Fruit fly (Drosophila melanogaster) whole organism, embryonic: ENCODE measurements around the gene CG9919.

ENCODE experiments used
- ATbp ChIP-seq: fragments of 200-800 bp; sonication (Bioruptor generic); optimal IDR thresholded peaks from 2 replicates; lab custom pipeline; 2017; ENCODE audit warnings: missing biosample characterization, mild to moderate bottlenecking, missing genetic modification characterization, missing genetic modification reagents
- Atf6 ChIP-seq: fragments of 200-800 bp; sonication (Bioruptor generic); IDR thresholded peaks from 2 replicates; pipeline ENCODE4 v1.3.6; 2022; ENCODE audit warnings: missing biosample characterization, missing genetic modification characterization
- Blimp-1 ChIP-seq: fragments of 200-800 bp; sonication (Bioruptor generic); optimal IDR thresholded peaks from 3 replicates; lab custom pipeline; 2018; ENCODE audit warnings: missing biosample characterization, missing genetic modification characterization, mild to moderate bottlenecking, moderate library complexity, missing genetic modification reagents
- C15 ChIP-seq: fragments of 200-800 bp; sonication (Bioruptor generic); IDR thresholded peaks from 3 replicates; pipeline ENCODE4 v1.3.6; 2022; ENCODE audit warnings: missing biosample characterization, missing genetic modification characterization
- CG1024 ChIP-seq: fragments of 200-800 bp; sonication (Bioruptor generic); IDR thresholded peaks from 2 replicates; pipeline ENCODE4 v1.3.6; 2022; ENCODE audit warnings: missing biosample characterization, missing genetic modification characterization
- CG11085 ChIP-seq: fragments of 200-800 bp; sonication (Bioruptor generic); IDR thresholded peaks from 2 replicates; pipeline ENCODE4 v1.3.6; 2022; ENCODE audit warnings: missing biosample characterization, missing genetic modification characterization
- CG11456 ChIP-seq: fragments of 200-800 bp; sonication (Bioruptor generic); IDR thresholded peaks from 3 replicates; pipeline ENCODE4 v1.3.6; 2022; ENCODE audit warnings: missing biosample characterization, missing genetic modification characterization
- CG13894 ChIP-seq: fragments of 200-800 bp; sonication (Bioruptor generic); optimal IDR thresholded peaks from 3 replicates; lab custom pipeline; 2018; ENCODE audit warnings: missing biosample characterization, mild to moderate bottlenecking, missing genetic modification characterization, moderate library complexity
- CG14050 ChIP-seq: fragments of 200-800 bp; sonication (Bioruptor generic); IDR thresholded peaks from 3 replicates; pipeline ENCODE4 v1.3.6; 2022; ENCODE audit warnings: missing biosample characterization, missing genetic modification characterization
- CG14667 ChIP-seq: fragments of 200-800 bp; sonication (Bioruptor generic); IDR thresholded peaks from 2 replicates; pipeline ENCODE4 v1.3.6; 2022; ENCODE audit warnings: missing biosample characterization, missing genetic modification characterization
- CG17328 ChIP-seq: fragments of 200-800 bp; sonication (Bioruptor generic); IDR thresholded peaks from 2 replicates; pipeline ENCODE4 v1.3.6; 2022; ENCODE audit warnings: missing biosample characterization, missing genetic modification characterization
- CG17359 ChIP-seq: fragments of 200-800 bp; sonication (Bioruptor generic); optimal IDR thresholded peaks from 3 replicates; lab custom pipeline; 2018; ENCODE audit warnings: missing biosample characterization, mild to moderate bottlenecking, missing genetic modification characterization, moderate library complexity
- CG18011 ChIP-seq: fragments of 200-800 bp; sonication (Bioruptor generic); optimal IDR thresholded peaks from 2 replicates; lab custom pipeline; 2017; ENCODE audit warnings: missing biosample characterization, missing genetic modification characterization, mild to moderate bottlenecking, moderate library complexity, missing genotype
- CG2120 ChIP-seq: fragments of 200-800 bp; sonication (Bioruptor generic); optimal IDR thresholded peaks from 3 replicates; lab custom pipeline; 2016; ENCODE audit warnings: missing biosample characterization, missing genetic modification characterization
- CG31441 ChIP-seq: fragments of 200-800 bp; sonication (Bioruptor generic); IDR thresholded peaks from 2 replicates; pipeline ENCODE4 v1.3.6; 2022; ENCODE audit warnings: missing biosample characterization, missing genetic modification characterization
- CG3847 ChIP-seq: fragments of 200-800 bp; sonication (Bioruptor generic); IDR thresholded peaks from 2 replicates; pipeline ENCODE4 v1.3.6; 2022; ENCODE audit warnings: missing biosample characterization, missing genetic modification characterization
- CG4730 ChIP-seq: fragments of 200-800 bp; sonication (Bioruptor generic); IDR thresholded peaks from 2 replicates; pipeline ENCODE4 v1.3.6; 2022; ENCODE audit warnings: missing biosample characterization, missing genetic modification characterization
- CG4854 ChIP-seq: fragments of 200-800 bp; sonication (Bioruptor generic); optimal IDR thresholded peaks from 2 replicates; lab custom pipeline; 2016; ENCODE audit warnings: missing biosample characterization, missing genetic modification characterization, inconsistent platforms
- CG6272 ChIP-seq: fragments of 200-800 bp; sonication (Bioruptor generic); IDR thresholded peaks from 2 replicates; pipeline ENCODE4 v1.3.6; 2022; ENCODE audit warnings: missing biosample characterization, missing genetic modification characterization
- CG7271 ChIP-seq: fragments of 200-800 bp; sonication (Bioruptor generic); optimal IDR thresholded peaks from 2 replicates; lab custom pipeline; 2018; ENCODE audit warnings: missing biosample characterization, mild to moderate bottlenecking, missing genetic modification characterization, moderate library complexity
- Dek ChIP-seq: fragments of 200-800 bp; sonication (Bioruptor generic); optimal IDR thresholded peaks from 3 replicates; lab custom pipeline; 2019; ENCODE audit warnings: missing biosample characterization, mild to moderate bottlenecking, missing genetic modification characterization, moderate library complexity
- Lhr ChIP-seq: fragments of 200-800 bp; sonication (Bioruptor generic); optimal IDR thresholded peaks from 3 replicates; lab custom pipeline; 2017; ENCODE audit warnings: mild to moderate bottlenecking, missing biosample characterization, missing genetic modification reagents, missing genetic modification characterization
- MESR4 ChIP-seq: fragments of 200-800 bp; sonication (Bioruptor generic); optimal IDR thresholded peaks from 2 replicates; lab custom pipeline; 2018; ENCODE audit warnings: missing biosample characterization, mild to moderate bottlenecking, missing genetic modification characterization, moderate library complexity
- Mad ChIP-seq: fragments of 200-800 bp; sonication (Bioruptor generic); optimal IDR thresholded peaks from 2 replicates; lab custom pipeline; 2016; ENCODE audit warnings: missing biosample characterization, missing genetic modification characterization
- Med ChIP-seq: fragments of 200-800 bp; sonication (Bioruptor generic); peaks from one replicate; lab custom pipeline; 2016; ENCODE audit warnings: missing biosample characterization, missing genetic modification characterization, mild to moderate bottlenecking, inconsistent platforms, moderate library complexity
- Mrtf ChIP-seq: fragments of 200-800 bp; sonication (Bioruptor generic); IDR thresholded peaks from 3 replicates; pipeline ENCODE4 v1.3.6; 2022; ENCODE audit warnings: missing biosample characterization, missing genetic modification characterization
- Myb ChIP-seq: fragments of 200-800 bp; sonication (Bioruptor generic); optimal IDR thresholded peaks from 2 replicates; lab custom pipeline; 2016; ENCODE audit warnings: missing biosample characterization, missing genetic modification characterization
- Tbp ChIP-seq: fragments of >200 bp; optimal IDR thresholded peaks from 2 replicates; lab custom pipeline; 2018; ENCODE audit warnings: missing biosample characterization, missing genetic modification characterization
- Xrp1 ChIP-seq: fragments of 200-800 bp; sonication (Bioruptor generic); IDR thresholded peaks from 2 replicates; pipeline ENCODE4 v1.3.6; 2022; ENCODE audit warnings: missing biosample characterization, missing genetic modification characterization
- bcd ChIP-seq: fragments of 200-800 bp; sonication (Bioruptor generic); optimal IDR thresholded peaks from 2 replicates; lab custom pipeline; 2017; ENCODE audit warnings: missing biosample characterization, mild to moderate bottlenecking, missing genetic modification characterization
- btn ChIP-seq: fragments of 200-800 bp; sonication (Bioruptor generic); optimal IDR thresholded peaks from 2 replicates; lab custom pipeline; 2016; ENCODE audit warnings: missing biosample characterization, missing genetic modification characterization
- esg ChIP-seq: fragments of 200-800 bp; sonication (Bioruptor generic); conservative IDR thresholded peaks from 2 replicates; pipeline ENCODE4 v1.3.6; 2022; ENCODE audit warnings: missing biosample characterization, missing genetic modification characterization
- eve ChIP-seq, 2 experiments: fragments of >200 bp; optimal IDR thresholded peaks; 2 replicates each; lab custom pipeline; 2017; ENCODE audit warnings: missing biosample characterization in 2 of 2, missing genetic modification characterization in 2 of 2
- fd96Cb ChIP-seq: fragments of 200-800 bp; sonication (Bioruptor generic); optimal IDR thresholded peaks from 2 replicates; lab custom pipeline; 2018; ENCODE audit warnings: missing biosample characterization, mild to moderate bottlenecking, missing genetic modification characterization, moderate library complexity
- ftz-f1 ChIP-seq: fragments of 200-800 bp; sonication (Bioruptor generic); optimal IDR thresholded peaks from 2 replicates; lab custom pipeline; 2016; ENCODE audit warnings: missing biosample characterization, missing genetic modification characterization
- gcm ChIP-seq: fragments of 200-800 bp; sonication (Bioruptor generic); optimal IDR thresholded peaks from 2 replicates; lab custom pipeline; 2019; ENCODE audit warnings: missing biosample characterization, mild to moderate bottlenecking, missing genetic modification characterization, moderate library complexity
- gsb-n ChIP-seq: fragments of 200-800 bp; sonication (Bioruptor generic); optimal IDR thresholded peaks from 3 replicates; lab custom pipeline; 2018; ENCODE audit warnings: missing biosample characterization, mild to moderate bottlenecking, missing genetic modification characterization
- ham ChIP-seq: fragments of 200-800 bp; sonication (Bioruptor generic); IDR thresholded peaks from 2 replicates; pipeline ENCODE4 v1.3.6; 2022; ENCODE audit warnings: missing biosample characterization, missing genetic modification characterization
- ind ChIP-seq: fragments of 200-800 bp; sonication (Bioruptor generic); optimal IDR thresholded peaks from 3 replicates; lab custom pipeline; 2016; ENCODE audit warnings: missing biosample characterization, missing genetic modification characterization
- pita ChIP-seq: fragments of 200-800 bp; sonication (Bioruptor generic); optimal IDR thresholded peaks from 2 replicates; lab custom pipeline; 2017; ENCODE audit warnings: missing biosample characterization, mild to moderate bottlenecking, missing genetic modification characterization
- pros ChIP-seq: fragments of 200-800 bp; sonication (Bioruptor generic); optimal IDR thresholded peaks from 3 replicates; lab custom pipeline; 2019; ENCODE audit warnings: missing biosample characterization, mild to moderate bottlenecking, missing genetic modification characterization, moderate library complexity
- run ChIP-seq: fragments of 200-800 bp; sonication (Bioruptor generic); optimal IDR thresholded peaks from 3 replicates; lab custom pipeline; 2018; ENCODE audit warnings: missing biosample characterization, mild to moderate bottlenecking, missing genetic modification characterization
- sisA ChIP-seq: fragments of 200-800 bp; sonication (Bioruptor generic); IDR thresholded peaks from 2 replicates; pipeline ENCODE4 v1.3.6; 2022; ENCODE audit warnings: missing biosample characterization, missing genetic modification characterization
- stc ChIP-seq: fragments of 200-800 bp; sonication (Bioruptor generic); IDR thresholded peaks from 2 replicates; pipeline ENCODE4 v1.3.6; 2022; ENCODE audit warnings: missing biosample characterization, missing genetic modification characterization
- tgo ChIP-seq: fragments of 200-800 bp; sonication (Bioruptor generic); IDR thresholded peaks from 3 replicates; pipeline ENCODE4 v1.3.6; 2022; ENCODE audit warnings: missing biosample characterization, missing genetic modification characterization
- unc-4 ChIP-seq: fragments of 200-800 bp; sonication (Bioruptor generic); IDR thresholded peaks from 2 replicates; pipeline ENCODE4 v1.3.6; 2022; ENCODE audit warnings: missing biosample characterization, missing genetic modification characterization; ENCODE audit not compliant: partially characterized antibody
- vvl ChIP-seq: fragments of 200-800 bp; sonication (Bioruptor generic); IDR thresholded peaks from 2 replicates; pipeline ENCODE4 v1.3.6; 2022; ENCODE audit warnings: missing biosample characterization, missing genetic modification characterization
- wdn ChIP-seq: fragments of 200-800 bp; sonication (Bioruptor generic); IDR thresholded peaks from 2 replicates; pipeline ENCODE4 v1.3.6; 2022; ENCODE audit warnings: missing biosample characterization, missing genetic modification characterization
- yki ChIP-seq: fragments of >200 bp; optimal IDR thresholded peaks from 3 replicates; lab custom pipeline; 2018
- zen2 ChIP-seq: fragments of 200-800 bp; sonication (Bioruptor generic); IDR thresholded peaks from 3 replicates; pipeline ENCODE4 v1.3.6; 2022; ENCODE audit warnings: missing biosample characterization, missing genetic modification characterization; ENCODE audit not compliant: partially characterized antibody
- zf30C ChIP-seq: fragments of 200-800 bp; sonication (Bioruptor generic); optimal IDR thresholded peaks from 3 replicates; lab custom pipeline; 2018; ENCODE audit warnings: missing biosample characterization, mild to moderate bottlenecking, missing genetic modification characterization

CG9919 gene

DNA sequence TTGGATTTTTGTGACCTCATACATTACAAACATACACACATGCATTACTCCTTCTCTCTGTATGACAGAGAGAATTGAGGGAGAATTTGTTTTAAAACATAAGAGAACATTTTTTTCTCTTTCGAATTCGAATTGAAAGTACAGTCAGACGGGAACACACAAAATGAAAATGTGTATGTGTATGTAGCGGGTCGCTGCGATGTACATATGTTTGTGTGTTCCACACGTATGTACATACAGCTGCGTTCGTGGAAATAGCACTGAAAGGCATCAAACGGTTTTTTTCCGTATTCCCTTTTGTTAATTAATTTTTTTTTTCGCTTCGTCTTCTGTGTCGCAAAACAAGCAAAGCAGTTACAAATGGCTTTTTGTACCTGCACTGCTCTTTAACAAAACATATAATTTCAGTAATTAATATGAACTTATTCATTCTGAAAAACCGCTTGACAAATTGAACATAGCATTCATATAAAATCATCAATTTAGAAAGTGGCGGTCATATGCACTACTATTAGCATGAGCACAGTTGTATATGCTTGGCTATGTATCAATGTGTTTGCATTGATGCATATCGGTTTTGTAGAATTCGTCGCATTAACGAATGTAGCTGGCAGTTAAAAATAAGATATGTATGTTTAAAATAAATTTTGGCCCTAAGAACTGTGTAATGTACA, 2.2 kb upstream of the CG9919 start (continued):
- TF ChIP-seq sisA (GFP tag; lab: Robert Waterston, UW), result peak; percentile 91
- peak; percentile 97 for TF ChIP-seq CG2120 (GFP tag; lab: Kevin White, UChicago)
- TF ChIP-seq CG31441, result peak; percentile 97
- peak; percentile 85 for TF ChIP-seq CG14667 (GFP tag; lab: Robert Waterston, UW)
- TF ChIP-seq esg, result peak; percentile 90
- TF ChIP-seq eve (GFP tag; optimal IDR thresholded peaks at IDR 0.05; lab: Kevin White, UChicago), result no peak
- TF ChIP-seq CG11085 (GFP tag; lab: Robert Waterston, UW), result peak; percentile 86
- TF ChIP-seq C15 (GFP tag; lab: Robert Waterston, UW), result peak; percentile 67; the same call in 1 of the 3 replicates
- peak; percentile 94 for TF ChIP-seq ind (GFP tag; lab: Kevin White, UChicago)
- TF ChIP-seq CG13894 (tag; lab: Kevin White, UChicago), result peak; percentile 97
- TF ChIP-seq pita (GFP tag; lab: Kevin White, UChicago), result no peak
- peak; percentile 85 for TF ChIP-seq pros (GFP tag; lab: Kevin White, UChicago)
- TF ChIP-seq yki (lab: Kevin White, UChicago), result peak; percentile 3
- peak; percentile 82 for TF ChIP-seq CG4730 (GFP tag; lab: Robert Waterston, UW)
- peak; percentile 61 for TF ChIP-seq CG1024 (GFP tag; lab: Robert Waterston, UW)
- TF ChIP-seq ham (GFP tag; lab: Robert Waterston, UW), result peak; percentile 75
- peak; percentile 88 for TF ChIP-seq wdn
- peak; percentile 53 for TF ChIP-seq MESR4
- TF ChIP-seq fd96Cb (tag; lab: Kevin White, UChicago), result peak; percentile 96
- TF ChIP-seq Blimp-1, result peak; percentile 93
- peak; percentile 93 for TF ChIP-seq CG3847 (GFP tag; lab: Robert Waterston, UW)
- TF ChIP-seq ftz-f1 (GFP tag; lab: Kevin White, UChicago), result no peak
- TF ChIP-seq gcm (GFP tag; lab: Kevin White, UChicago), result peak; percentile 96
- peak; percentile 94 for TF ChIP-seq gsb-n (tag; lab: Kevin White, UChicago)
- TF ChIP-seq Med (GFP tag; lab: Kevin White, UChicago), result peak; percentile 99
- peak; percentile 94 for TF ChIP-seq Atf6 (GFP tag; lab: Robert Waterston, UW)
- peak; percentile 18 for TF ChIP-seq zf30C (GFP tag; lab: Kevin White, UChicago)
- peak; percentile 94 for TF ChIP-seq Xrp1
- peak; percentile 91 for TF ChIP-seq stc (GFP tag; lab: Robert Waterston, UW)
- TF ChIP-seq Dek (tag; lab: Kevin White, UChicago), result peak; percentile 96
- TF ChIP-seq CG14050 (GFP tag; lab: Robert Waterston, UW), result peak; percentile 89
- peak; percentile 84 for TF ChIP-seq CG6272 (GFP tag; lab: Robert Waterston, UW)
- TF ChIP-seq CG17359 (tag; lab: Kevin White, UChicago), result peak; percentile 95
- TF ChIP-seq ATbp (GFP tag; lab: Kevin White, UChicago), result peak; percentile 94
- TF ChIP-seq tgo (GFP tag; lab: Robert Waterston, UW), result peak; percentile 92
- peak; percentile 90 for TF ChIP-seq Mrtf (GFP tag; lab: Robert Waterston, UW)
- no peak for TF ChIP-seq zen2 (GFP tag; lab: Robert Waterston, UW)
- TF ChIP-seq CG4854 (GFP tag; lab: Kevin White, UChicago), result peak; percentile 93
- peak; percentile 92 for TF ChIP-seq btn
- peak; percentile 85 for TF ChIP-seq Myb (GFP tag; lab: Kevin White, UChicago)
- peak; percentile 86 for TF ChIP-seq Lhr (GFP tag; lab: Kevin White, UChicago)
- TF ChIP-seq run (tag; lab: Kevin White, UChicago), result peak; percentile 95
- TF ChIP-seq CG7271 (tag; lab: Kevin White, UChicago), result peak; percentile 75
- peak; percentile 88 for TF ChIP-seq CG17328 (GFP tag; lab: Robert Waterston, UW)
- TF ChIP-seq CG18011 (GFP tag; lab: Kevin White, UChicago), result peak; percentile 86
- TF ChIP-seq Tbp (GFP tag; lab: Kevin White, UChicago), result no peak
- peak; percentile 94 for TF ChIP-seq Mad
- no peak for TF ChIP-seq unc-4 (GFP tag; lab: Robert Waterston, UW)
- TF ChIP-seq vvl (GFP tag; lab: Robert Waterston, UW), result peak; percentile 93
- TF ChIP-seq CG11456 (GFP tag; lab: Robert Waterston, UW), result peak; percentile 87
- TF ChIP-seq bcd (GFP tag; lab: Kevin White, UChicago), result peak; percentile 96
